Fruit fly (Drosophila melanogaster): ENCODE results near the gene ru.

Gene ru

DNA sequence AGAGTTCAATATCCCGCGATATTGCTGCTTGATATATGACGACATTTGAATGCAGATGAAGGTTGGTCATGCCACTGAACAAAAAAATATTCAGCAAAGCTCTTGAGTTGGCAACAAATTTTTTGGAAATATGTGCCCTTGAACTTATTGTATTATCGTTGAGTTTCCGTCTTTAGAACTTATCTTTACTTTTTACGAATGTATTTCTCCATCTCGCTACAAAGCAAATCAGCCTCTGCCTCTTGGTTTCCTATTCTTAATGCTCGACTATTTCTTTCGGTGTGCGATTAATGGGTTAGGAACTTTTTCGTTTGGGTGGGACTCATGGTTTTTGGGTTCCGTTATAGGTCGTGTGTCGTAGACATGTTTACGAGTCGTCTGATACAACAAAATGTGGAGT lies 47.3 kb upstream of the ru start (continued):
- TF ChIP-seq CG13123 (GFP tag; optimal IDR thresholded peaks at IDR 0.05), result no peak
- TF ChIP-seq fd96Cb (tag; optimal IDR thresholded peaks at IDR 0.05), result peak; percentile 76
- TF ChIP-seq nau (GFP tag; optimal IDR thresholded peaks at IDR 0.05), result peak; percentile 25
- TF ChIP-seq klu (GFP tag; IDR thresholded peaks at IDR 0.05), result no peak
- TF ChIP-seq CG18011 (GFP tag; optimal IDR thresholded peaks at IDR 0.05), result peak; percentile 24
- no peak for TF ChIP-seq CG10543 (GFP tag; optimal IDR thresholded peaks at IDR 0.05)
- no peak for TF ChIP-seq CG16779 (GFP tag; IDR thresholded peaks at IDR 0.05)
- peak; percentile 69 for TF ChIP-seq Six4 (GFP tag; optimal IDR thresholded peaks at IDR 0.05)
- TF ChIP-seq CG2875 (GFP tag; optimal IDR thresholded peaks at IDR 0.05), result peak; percentile 54
- 0 out of 3 replicates have a peak, but pooled peaks have one; percentile 13 for TF ChIP-seq ase (GFP tag; IDR thresholded peaks at IDR 0.05)
- peak; percentile 4 for TF ChIP-seq p53 (GFP tag; optimal IDR thresholded peaks at IDR 0.05)
- no peak for TF ChIP-seq hkb (optimal IDR thresholded peaks at IDR 0.05)
- peak; percentile 71 for TF ChIP-seq hkb (GFP tag; IDR thresholded peaks at IDR 0.05)
- peak; percentile 34 for TF ChIP-seq gcm2 (GFP tag; optimal IDR thresholded peaks at IDR 0.05)
- peak; percentile 78 for TF ChIP-seq phol (tag; optimal IDR thresholded peaks at IDR 0.05)
- peak; percentile 32; the same call in 1 of the 2 replicates for TF ChIP-seq ttk (GFP tag; IDR thresholded peaks at IDR 0.05)
- peak; percentile 56 for TF ChIP-seq tx (GFP tag; optimal IDR thresholded peaks at IDR 0.05)
- TF ChIP-seq C15 (GFP tag; IDR thresholded peaks at IDR 0.05), result no peak
- TF ChIP-seq ERR (GFP tag; optimal IDR thresholded peaks at IDR 0.05), result peak; percentile 42
- TF ChIP-seq CG12104 (GFP tag; optimal IDR thresholded peaks at IDR 0.05), result peak; percentile 9
- TF ChIP-seq CG15479 (GFP tag; optimal IDR thresholded peaks at IDR 0.05), result no peak
- peak; percentile 67 for TF ChIP-seq Chrac-16 (GFP tag; optimal IDR thresholded peaks at IDR 0.05)
- TF ChIP-seq sug (tag; optimal IDR thresholded peaks at IDR 0.05), result no peak
- TF ChIP-seq CG18599 (GFP tag; optimal IDR thresholded peaks at IDR 0.05), result peak; percentile 50
- 0 out of 2 replicates have a peak, but pooled peaks have one; percentile 16 for TF ChIP-seq Rx (GFP tag; IDR thresholded peaks at IDR 0.05)
- TF ChIP-seq CG4820 (GFP tag; optimal IDR thresholded peaks at IDR 0.05), result peak; percentile 74
- TF ChIP-seq TFAM (GFP tag; optimal IDR thresholded peaks at IDR 0.05), result peak; percentile 10
- TF ChIP-seq Sox102F (GFP tag; optimal IDR thresholded peaks at IDR 0.05), result no peak
- no peak for TF ChIP-seq vfl (GFP tag; optimal IDR thresholded peaks at IDR 0.05)
- no peak for TF ChIP-seq CG7987 (GFP tag; optimal IDR thresholded peaks at IDR 0.05)
- TF ChIP-seq CG2678 (tag; optimal IDR thresholded peaks at IDR 0.05), result peak; percentile 76
- TF ChIP-seq gcm (GFP tag; optimal IDR thresholded peaks at IDR 0.05), result peak; percentile 65
- TF ChIP-seq ranshi (GFP tag; IDR thresholded peaks at IDR 0.05), result peak; percentile 59; the same call in 1 of the 2 replicates
- peak; percentile 25; the same call in 1 of the 2 replicates for TF ChIP-seq Lim3 (GFP tag; IDR thresholded peaks at IDR 0.05)
- peak; percentile 38 for TF ChIP-seq cato (GFP tag; optimal IDR thresholded peaks at IDR 0.05; ENCODE audit: borderline replicate concordance)
- no peak for TF ChIP-seq Tbp (GFP tag; optimal IDR thresholded peaks at IDR 0.05)
- peak; percentile 66 for TF ChIP-seq Side (GFP tag; optimal IDR thresholded peaks at IDR 0.05)
- TF ChIP-seq CG13296 (GFP tag; optimal IDR thresholded peaks at IDR 0.05), result peak; percentile 16
- 0 out of 2 replicates have a peak, but pooled peaks have one; percentile 4 for TF ChIP-seq CG4360 (GFP tag; IDR thresholded peaks at IDR 0.05)
- peak; percentile 75 for TF ChIP-seq CG8089 (GFP tag; optimal IDR thresholded peaks at IDR 0.05)
- TF ChIP-seq Dp (GFP tag; optimal IDR thresholded peaks at IDR 0.05), result no peak
- peak; percentile 27 for TF ChIP-seq CG3065 (GFP tag; optimal IDR thresholded peaks at IDR 0.05)
- TF ChIP-seq CG14667 (GFP tag; IDR thresholded peaks at IDR 0.05), result no peak
- TF ChIP-seq CHES-1-like (GFP tag; optimal IDR thresholded peaks at IDR 0.05), result peak; percentile 63
- peak; percentile 44 for TF ChIP-seq Dip3 (GFP tag; optimal IDR thresholded peaks at IDR 0.05)
- 0 out of 3 replicates have a peak, but pooled peaks have one; percentile 45 for TF ChIP-seq so (GFP tag; IDR thresholded peaks at IDR 0.05)
- peak; percentile 9 for TF ChIP-seq Jarid2 (GFP tag; optimal IDR thresholded peaks at IDR 0.05)
- TF ChIP-seq knrl (GFP tag; IDR thresholded peaks at IDR 0.05; ENCODE audit: partially characterized antibody), result no peak
- TF ChIP-seq vvl (GFP tag; IDR thresholded peaks at IDR 0.05), result peak; percentile 76
- TF ChIP-seq CG2129 (GFP tag; IDR thresholded peaks at IDR 0.05; ENCODE audit: partially characterized antibody), result no peak
- TF ChIP-seq Antp (GFP tag; optimal IDR thresholded peaks at IDR 0.05), result peak; percentile 81

Measured in whole organism, embryonic.